Worm (Caenorhabditis elegans) whole organism, late embryonic: ENCODE data around the gene stc-1.

Source experiments
- hlh-30 ChIP-seq: sonication (generic microtip); optimal IDR thresholded peaks from 2 replicates; lab custom pipeline; 2017; ENCODE audit warnings: antibody characterized with exemption, missing genetic modification characterization, missing compliant biosample characterization; ENCODE audit not compliant: insufficient read depth
- hlh-8 ChIP-seq: sonication (generic microtip); optimal IDR thresholded peaks from 2 replicates; lab custom pipeline; 2016; ENCODE audit warnings: missing genotype, missing genetic modification characterization, missing compliant biosample characterization

- TF ChIP-seq hlh-8 (tag; lab: Kevin White, UChicago) (no peak), hlh-30 (tag; lab: Kevin White, UChicago) (no peak)
These were observed 6.8 kb downstream of the stc-1 start for ce11 chrII:8559188-8559587.
